Worm (Caenorhabditis elegans) whole organism, L2 larva: ENCODE results near the gene srab-14.

Source experiments
- ama-1 ChIP-seq: fragments of 150-350 bp; optimal IDR thresholded peaks from 2 replicates; lab custom pipeline; 2018; ENCODE audit warnings: inconsistent platforms
- egl-27 ChIP-seq: sonication (generic microtip); optimal IDR thresholded peaks from 3 replicates; lab custom pipeline; 2017; ENCODE audit warnings: missing biosample characterization, missing genetic modification reagents, missing genetic modification characterization
- elt-3 ChIP-seq: sonication (generic microtip); optimal IDR thresholded peaks from 2 replicates; lab custom pipeline; 2017; ENCODE audit warnings: missing biosample characterization, missing genetic modification characterization
- lin-39 ChIP-seq: fragments of 150-350 bp; optimal IDR thresholded peaks from 2 replicates; lab custom pipeline; 2014; ENCODE audit warnings: missing biosample characterization, missing genetic modification reagents, missing genetic modification characterization
- nhr-237 ChIP-seq: fragments of 150-350 bp; optimal IDR thresholded peaks from 2 replicates; lab custom pipeline; 2014; ENCODE audit warnings: missing biosample characterization, missing genetic modification characterization
- unc-39 ChIP-seq: fragments of 150-350 bp; optimal IDR thresholded peaks from 2 replicates; lab custom pipeline; 2014; ENCODE audit warnings: missing biosample characterization, missing genetic modification characterization
- ztf-11 ChIP-seq: sonication (generic microtip); optimal IDR thresholded peaks from 2 replicates; lab custom pipeline; 2017; ENCODE audit warnings: missing biosample characterization, missing genetic modification characterization

- TF ChIP-seq elt-3 (tag; lab: Kevin White, UChicago) (no peak), ama-1 (lab: Kevin White, UChicago) (no peak), nhr-237 (tag; lab: Kevin White, UChicago) (no peak), egl-27 (no peak), lin-39 (tag; lab: Kevin White, UChicago) (no peak), unc-39 (tag; lab: Kevin White, UChicago) (no peak), ztf-11 (tag; lab: Kevin White, UChicago) (no peak)
Measured at ce11 chrII:7457210-7457609, 42.1 kb downstream of the srab-14 start, which contains the start of gene D1022.4.
